Fruit fly (Drosophila melanogaster) whole organism, wandering third instar larva: Measurements from ENCODE around the gene CG15036.

Experiments used
- CG32264 ChIP-seq: fragments of 200-800 bp; sonication (Bioruptor generic); optimal IDR thresholded peaks from 2 replicates; lab custom pipeline; 2016; ENCODE audit warnings: missing biosample characterization, missing genetic modification characterization
- CG9705 ChIP-seq: fragments of 200-800 bp; sonication (Bioruptor generic); optimal IDR thresholded peaks from 2 replicates; lab custom pipeline; 2018; ENCODE audit warnings: missing biosample characterization, mild to moderate bottlenecking, missing genetic modification characterization
- HLH106 ChIP-seq: fragments of 200-800 bp; optimal IDR thresholded peaks from 3 replicates; lab custom pipeline; 2019; ENCODE audit warnings: missing biosample characterization, mild to moderate bottlenecking, missing genetic modification characterization, moderate library complexity
- Hnf4 ChIP-seq: fragments of 200-800 bp; sonication (Bioruptor generic); optimal IDR thresholded peaks from 2 replicates; lab custom pipeline; 2016; ENCODE audit warnings: missing biosample characterization, mild to moderate bottlenecking, missing genetic modification characterization
- Hr78 ChIP-seq: fragments of >200 bp; optimal IDR thresholded peaks from 2 replicates; lab custom pipeline; 2017; ENCODE audit warnings: missing biosample characterization, missing genetic modification characterization
- Hr83 ChIP-seq: fragments of 200-300 bp; sonication (Bioruptor generic); optimal IDR thresholded peaks from 2 replicates; lab custom pipeline; 2016; ENCODE audit warnings: missing biosample characterization, mild to moderate bottlenecking, missing genetic modification characterization, moderate library complexity; ENCODE audit not compliant: poor library complexity, severe bottlenecking
- Myc ChIP-seq: fragments of >200 bp; optimal IDR thresholded peaks from 2 replicates; lab custom pipeline; 2017
- pan ChIP-seq: fragments of >200 bp; optimal IDR thresholded peaks from 2 replicates; lab custom pipeline; 2017
- psq ChIP-seq: fragments of 200-800 bp; sonication (Bioruptor generic); optimal IDR thresholded peaks from 3 replicates; lab custom pipeline; 2017; ENCODE audit warnings: missing biosample characterization, mild to moderate bottlenecking, missing genetic modification characterization, moderate library complexity
- usp ChIP-seq: fragments of >200 bp; optimal IDR thresholded peaks from 2 replicates; lab custom pipeline; 2017; ENCODE audit warnings: missing biosample characterization, missing genetic modification characterization

DNA sequence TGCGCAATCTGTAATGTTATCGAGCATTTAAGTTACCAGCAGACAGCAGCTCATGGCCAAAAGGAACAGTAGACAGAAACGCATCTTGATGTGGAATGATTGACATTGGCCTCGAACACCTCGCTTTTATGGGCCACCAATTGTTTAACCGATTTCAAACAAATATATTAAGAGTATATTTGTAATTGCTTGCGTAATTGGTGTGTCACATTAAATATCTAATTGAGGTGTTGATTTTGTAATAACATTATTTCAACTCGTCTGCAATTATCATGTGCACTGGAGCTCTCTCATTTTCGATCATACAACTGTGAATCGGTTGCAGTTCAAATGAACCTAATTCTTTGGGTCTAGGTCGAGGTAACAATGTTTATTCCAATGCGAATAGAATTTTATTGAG is 1.0 kb upstream of the CG15036 start, which contains the start of gene CG32726:
- TF ChIP-seq Hr78 (GFP tag; lab: Kevin White, UChicago) (no peak), usp (GFP tag; lab: Kevin White, UChicago) (no peak), psq (GFP tag; lab: Kevin White, UChicago) (no peak), HLH106 (no peak), pan (lab: Kevin White, UChicago) (no peak), Hr83 (no peak), Hnf4 (no peak), CG32264 (GFP tag; lab: Kevin White, UChicago) (no peak), Myc (no peak), CG9705 (no peak)
